Fruit fly (Drosophila melanogaster): Measurements from ENCODE around the gene CG14262.

DNA sequence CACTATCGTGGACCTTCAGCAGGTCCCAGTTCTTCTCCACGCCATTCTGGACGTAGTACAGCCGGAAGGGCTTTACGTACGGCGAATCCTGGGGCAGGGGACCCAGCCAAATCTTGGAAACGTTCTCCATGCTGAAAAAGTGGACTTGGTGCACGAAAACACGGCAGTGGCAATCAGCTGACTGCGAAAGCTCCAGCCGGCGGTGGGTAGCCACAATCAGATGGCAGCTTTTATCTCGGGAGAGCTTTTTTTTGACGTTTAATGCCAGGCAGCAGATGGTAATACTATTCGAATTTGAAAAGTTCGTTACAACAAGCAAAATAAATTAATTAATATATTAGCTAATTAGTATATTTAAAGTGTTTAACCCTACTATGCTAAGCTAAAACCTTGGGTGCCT is 36.9 kb downstream of the CG14262 start, which contains the start of gene CG42813:
- no peak for TF ChIP-seq eg (GFP tag; IDR thresholded peaks at IDR 0.05)
- TF ChIP-seq Met (GFP tag; optimal IDR thresholded peaks at IDR 0.05): no peak
- no peak for TF ChIP-seq CG10669 (GFP tag; optimal IDR thresholded peaks at IDR 0.05)

Data from whole organism, prepupa.